Fruit fly (Drosophila melanogaster) whole organism, embryonic: Measurements from ENCODE around the gene CG6431.

Experiments used
- ATbp ChIP-seq: fragments of 200-800 bp; sonication (Bioruptor generic); optimal IDR thresholded peaks from 2 replicates; lab custom pipeline; 2017; ENCODE audit warnings: missing biosample characterization, mild to moderate bottlenecking, missing genetic modification characterization, missing genetic modification reagents
- CG10431 ChIP-seq: fragments of 200-800 bp; sonication (Bioruptor generic); optimal IDR thresholded peaks from 3 replicates; lab custom pipeline; 2018; ENCODE audit warnings: missing biosample characterization, mild to moderate bottlenecking, missing genetic modification characterization
- CG11398 ChIP-seq: fragments of 200-800 bp; sonication (Bioruptor generic); optimal IDR thresholded peaks from 2 replicates; lab custom pipeline; 2016; ENCODE audit warnings: missing biosample characterization, missing genetic modification characterization
- CG11723 ChIP-seq: fragments of 200-800 bp; sonication (Bioruptor generic); optimal IDR thresholded peaks from 2 replicates; lab custom pipeline; 2017; ENCODE audit warnings: missing biosample characterization, mild to moderate bottlenecking, missing genetic modification characterization
- CG13424 ChIP-seq: fragments of 200-800 bp; sonication (Bioruptor generic); optimal IDR thresholded peaks from 2 replicates; lab custom pipeline; 2019; ENCODE audit warnings: missing biosample characterization, mild to moderate bottlenecking, missing genetic modification characterization, moderate library complexity
- CG15514 ChIP-seq: fragments of 200-800 bp; sonication (Bioruptor generic); optimal IDR thresholded peaks from 3 replicates; lab custom pipeline; 2017; ENCODE audit warnings: missing biosample characterization, missing genetic modification characterization, mild to moderate bottlenecking, moderate library complexity, missing genetic modification reagents
- CG17385 ChIP-seq: fragments of 200-800 bp; sonication (Bioruptor generic); optimal IDR thresholded peaks from 3 replicates; lab custom pipeline; 2018; ENCODE audit warnings: missing biosample characterization, mild to moderate bottlenecking, missing genetic modification characterization
- CG2120 ChIP-seq: fragments of 200-800 bp; sonication (Bioruptor generic); optimal IDR thresholded peaks from 3 replicates; lab custom pipeline; 2016; ENCODE audit warnings: missing biosample characterization, missing genetic modification characterization
- CG2889 ChIP-seq: fragments of 200-800 bp; sonication (Bioruptor generic); IDR thresholded peaks from 3 replicates; pipeline ENCODE4 v1.3.6; 2022; ENCODE audit warnings: missing biosample characterization, missing genetic modification characterization
- CG32772 ChIP-seq: fragments of 200-800 bp; sonication (Bioruptor generic); IDR thresholded peaks from 2 replicates; pipeline ENCODE4 v1.3.6; 2022; ENCODE audit warnings: missing biosample characterization, missing genetic modification characterization
- CG3407 ChIP-seq: fragments of 200-800 bp; sonication (Bioruptor generic); optimal IDR thresholded peaks from 2 replicates; lab custom pipeline; 2018; ENCODE audit warnings: missing biosample characterization, mild to moderate bottlenecking, missing genetic modification characterization
- CG3847 ChIP-seq: fragments of 200-800 bp; sonication (Bioruptor generic); IDR thresholded peaks from 2 replicates; pipeline ENCODE4 v1.3.6; 2022; ENCODE audit warnings: missing biosample characterization, missing genetic modification characterization
- CG3995 ChIP-seq: fragments of 200-800 bp; sonication (Bioruptor generic); optimal IDR thresholded peaks from 3 replicates; lab custom pipeline; 2016; ENCODE audit warnings: missing biosample characterization, missing genetic modification characterization
- CG43689 ChIP-seq: fragments of 200-800 bp; sonication (Bioruptor generic); IDR thresholded peaks from 2 replicates; pipeline ENCODE4 v1.3.6; 2022; ENCODE audit warnings: missing biosample characterization, missing genetic modification characterization
- CG4617 ChIP-seq: fragments of 200-800 bp; sonication (Bioruptor generic); optimal IDR thresholded peaks from 3 replicates; lab custom pipeline; 2016; ENCODE audit warnings: missing biosample characterization, missing genetic modification characterization, borderline replicate concordance
- CG6654 ChIP-seq: fragments of 200-800 bp; sonication (Bioruptor generic); optimal IDR thresholded peaks from 2 replicates; lab custom pipeline; 2017; ENCODE audit warnings: missing biosample characterization, mild to moderate bottlenecking, missing genetic modification characterization
- CG6791 ChIP-seq: fragments of 200-800 bp; sonication (Bioruptor generic); IDR thresholded peaks from 3 replicates; pipeline ENCODE4 v1.3.6; 2022; ENCODE audit warnings: missing biosample characterization, missing genetic modification characterization; ENCODE audit not compliant: partially characterized antibody
- CG7357 ChIP-seq: fragments of 200-800 bp; sonication (Bioruptor generic); IDR thresholded peaks from 3 replicates; pipeline ENCODE4 v1.3.6; 2022; ENCODE audit warnings: missing biosample characterization, missing genetic modification characterization
- CG7839 ChIP-seq: fragments of 200-800 bp; sonication (Bioruptor generic); optimal IDR thresholded peaks from 3 replicates; lab custom pipeline; 2018; ENCODE audit warnings: missing biosample characterization, mild to moderate bottlenecking, missing genetic modification characterization, moderate library complexity
- CG8388 ChIP-seq: fragments of 200-800 bp; sonication (Bioruptor generic); optimal IDR thresholded peaks from 2 replicates; lab custom pipeline; 2019; ENCODE audit warnings: missing biosample characterization, mild to moderate bottlenecking, missing genetic modification characterization, moderate library complexity
- D ChIP-seq, 2 experiments: fragments of 200-800 bp in 1 of 2; fragments of >200 bp in 1 of 2; sonication (Bioruptor generic) in 1 of 2; optimal IDR thresholded peaks; 2 replicates in 1 of 2; 3 replicates in 1 of 2; lab custom pipeline; 2017; ENCODE audit warnings: mild to moderate bottlenecking in 1 of 2, missing biosample characterization in 1 of 2, missing genetic modification characterization in 1 of 2, missing genetic modification reagents in 1 of 2
- Dip3 ChIP-seq: fragments of 200-800 bp; sonication (Bioruptor generic); optimal IDR thresholded peaks from 3 replicates; lab custom pipeline; 2016; ENCODE audit warnings: missing biosample characterization, missing genetic modification characterization
- Hr78 ChIP-seq, 2 experiments: fragments of 200-800 bp in 1 of 2; fragments of >200 bp in 1 of 2; sonication (Bioruptor generic) in 1 of 2; optimal IDR thresholded peaks; 2 replicates each; lab custom pipeline; 2017 to 2019; ENCODE audit warnings: missing biosample characterization in 2 of 2, missing genetic modification characterization in 2 of 2, mild to moderate bottlenecking in 1 of 2, moderate library complexity in 1 of 2
- Kr ChIP-seq: fragments of 200-800 bp; sonication (Bioruptor generic); optimal IDR thresholded peaks from 2 replicates; lab custom pipeline; 2017; ENCODE audit warnings: missing biosample characterization, mild to moderate bottlenecking, missing genetic modification characterization
- Myb ChIP-seq: fragments of 200-800 bp; sonication (Bioruptor generic); optimal IDR thresholded peaks from 2 replicates; lab custom pipeline; 2016; ENCODE audit warnings: missing biosample characterization, missing genetic modification characterization
- Optix ChIP-seq: fragments of 200-800 bp; sonication (Bioruptor generic); IDR thresholded peaks from 3 replicates; pipeline ENCODE4 v1.3.6; 2022; ENCODE audit warnings: missing biosample characterization, missing genetic modification characterization
- Usf ChIP-seq: fragments of 200-800 bp; sonication (Bioruptor generic); optimal IDR thresholded peaks from 2 replicates; lab custom pipeline; 2017; ENCODE audit warnings: missing genotype, missing biosample characterization, missing genetic modification characterization
- ab ChIP-seq: fragments of 200-800 bp; sonication (Bioruptor generic); optimal IDR thresholded peaks from 2 replicates; lab custom pipeline; 2016; ENCODE audit warnings: missing biosample characterization, missing genetic modification characterization
- ara ChIP-seq: fragments of 200-800 bp; sonication (Bioruptor generic); IDR thresholded peaks from 2 replicates; pipeline ENCODE4 v1.3.6; 2022; ENCODE audit warnings: missing biosample characterization, missing genetic modification characterization
- chinmo ChIP-seq: fragments of 200-800 bp; sonication (Bioruptor generic); IDR thresholded peaks from 4 replicates; pipeline ENCODE4 v1.3.6; 2022; ENCODE audit warnings: missing biosample characterization, missing genetic modification characterization; ENCODE audit not compliant: partially characterized antibody
- cwo ChIP-seq: fragments of 200-800 bp; sonication (Bioruptor generic); optimal IDR thresholded peaks from 3 replicates; lab custom pipeline; 2017; ENCODE audit warnings: missing biosample characterization, missing genetic modification characterization, mild to moderate bottlenecking, moderate library complexity, missing genetic modification reagents
- da ChIP-seq: fragments of 200-800 bp; sonication (Bioruptor generic); optimal IDR thresholded peaks from 2 replicates; lab custom pipeline; 2016; ENCODE audit warnings: missing biosample characterization, missing genetic modification characterization
- esg ChIP-seq: fragments of 200-800 bp; sonication (Bioruptor generic); conservative IDR thresholded peaks from 2 replicates; pipeline ENCODE4 v1.3.6; 2022; ENCODE audit warnings: missing biosample characterization, missing genetic modification characterization
- fu2 ChIP-seq: fragments of 200-800 bp; sonication (Bioruptor generic); optimal IDR thresholded peaks from 2 replicates; lab custom pipeline; 2016; ENCODE audit warnings: missing biosample characterization, missing genetic modification characterization
- gce ChIP-seq: fragments of 200-800 bp; sonication (Bioruptor generic); IDR thresholded peaks from 3 replicates; pipeline ENCODE4 v1.3.6; 2022; ENCODE audit warnings: missing biosample characterization, missing genetic modification characterization
- ind ChIP-seq: fragments of 200-800 bp; sonication (Bioruptor generic); optimal IDR thresholded peaks from 3 replicates; lab custom pipeline; 2016; ENCODE audit warnings: missing biosample characterization, missing genetic modification characterization
- nau ChIP-seq: fragments of 200-800 bp; sonication (Bioruptor generic); optimal IDR thresholded peaks from 3 replicates; lab custom pipeline; 2017; ENCODE audit warnings: missing biosample characterization, mild to moderate bottlenecking, missing genetic modification characterization, missing genetic modification reagents
- oc ChIP-seq: fragments of 200-800 bp; sonication (Bioruptor generic); optimal IDR thresholded peaks from 2 replicates; lab custom pipeline; 2018; ENCODE audit warnings: missing biosample characterization, mild to moderate bottlenecking, missing genetic modification characterization, moderate library complexity
- odd ChIP-seq: fragments of 200-800 bp; sonication (Bioruptor generic); optimal IDR thresholded peaks from 2 replicates; lab custom pipeline; 2017; ENCODE audit warnings: missing biosample characterization, mild to moderate bottlenecking, missing genetic modification characterization
- otp ChIP-seq: fragments of 200-800 bp; sonication (Bioruptor generic); IDR thresholded peaks from 3 replicates; pipeline ENCODE4, ENCODE4 v1.3.6; 2022; ENCODE audit warnings: missing biosample characterization, missing genetic modification characterization
- peb ChIP-seq: fragments of 200-800 bp; sonication (Bioruptor generic); IDR thresholded peaks from 2 replicates; pipeline ENCODE4 v1.3.6; 2022; ENCODE audit warnings: missing biosample characterization, missing genetic modification characterization
- ro ChIP-seq: fragments of 200-800 bp; sonication (Bioruptor generic); IDR thresholded peaks from 2 replicates; pipeline ENCODE4 v1.3.6; 2022; ENCODE audit warnings: missing biosample characterization, missing genetic modification characterization
- sc ChIP-seq, 3 experiments: fragments of >200 bp in 2 of 3; fragments of 200-800 bp in 1 of 3; sonication (Bioruptor generic) in 1 of 3; optimal IDR thresholded peaks; 2 replicates in 2 of 3; 3 replicates in 1 of 3; lab custom pipeline; 2017; ENCODE audit warnings: mild to moderate bottlenecking in 1 of 3, missing biosample characterization in 1 of 3, missing genetic modification characterization in 1 of 3, missing genetic modification reagents in 1 of 3
- shn ChIP-seq: fragments of 200-800 bp; sonication (Bioruptor generic); optimal IDR thresholded peaks from 3 replicates; lab custom pipeline; 2016; ENCODE audit warnings: missing biosample characterization, missing genetic modification characterization
- sr ChIP-seq: fragments of 200-800 bp; sonication (Bioruptor generic); IDR thresholded peaks from 3 replicates; pipeline ENCODE4 v1.3.6; 2022; ENCODE audit warnings: missing biosample characterization, missing genetic modification characterization
- stwl ChIP-seq: fragments of 200-800 bp; sonication (Bioruptor generic); optimal IDR thresholded peaks from 3 replicates; lab custom pipeline; 2018; ENCODE audit warnings: missing biosample characterization, mild to moderate bottlenecking, missing genetic modification characterization, moderate library complexity
- tio ChIP-seq: fragments of 200-800 bp; sonication (Bioruptor generic); optimal IDR thresholded peaks from 2 replicates; lab custom pipeline; 2017; ENCODE audit warnings: missing biosample characterization, missing genetic modification characterization, inconsistent platforms
- vnd ChIP-seq: fragments of 200-800 bp; sonication (Bioruptor generic); IDR thresholded peaks from 3 replicates; pipeline ENCODE4 v1.3.6; 2022; ENCODE audit warnings: missing biosample characterization, missing genetic modification characterization; ENCODE audit not compliant: partially characterized antibody
- zen2 ChIP-seq: fragments of 200-800 bp; sonication (Bioruptor generic); IDR thresholded peaks from 3 replicates; pipeline ENCODE4 v1.3.6; 2022; ENCODE audit warnings: missing biosample characterization, missing genetic modification characterization; ENCODE audit not compliant: partially characterized antibody

The CG6431 gene

dm6 chr2L:10767597-10768188 lies 43.7 kb downstream of the CG6431 start, which contains the start of gene Ubc2 (continued):
- no peak for TF ChIP-seq Optix (GFP tag; lab: Robert Waterston, UW)
- no peak for TF ChIP-seq CG17385 (GFP tag; lab: Kevin White, UChicago)
- TF ChIP-seq CG2120 (GFP tag; lab: Kevin White, UChicago): peak; percentile 66
- TF ChIP-seq CG11723 (GFP tag; lab: Kevin White, UChicago): no peak
- no peak for TF ChIP-seq ab
- TF ChIP-seq CG10431 (GFP tag; lab: Kevin White, UChicago): no peak
- TF ChIP-seq da (GFP tag; lab: Kevin White, UChicago): no peak
- no peak for TF ChIP-seq D (optimal IDR thresholded peaks at IDR 0.05; lab: Kevin White, UChicago)
- TF ChIP-seq D (GFP tag; optimal IDR thresholded peaks at IDR 0.05; lab: Kevin White, UChicago): no peak
- TF ChIP-seq nau (GFP tag; lab: Kevin White, UChicago): no peak
- TF ChIP-seq ro (GFP tag; lab: Robert Waterston, UW): no peak
- no peak for TF ChIP-seq Kr (GFP tag; lab: Kevin White, UChicago)
- TF ChIP-seq CG8388: no peak
- no peak for TF ChIP-seq sr (GFP tag; lab: Robert Waterston, UW)
- TF ChIP-seq gce (GFP tag; lab: Robert Waterston, UW): no peak
- no peak for TF ChIP-seq CG2889
- peak; percentile 95 for TF ChIP-seq stwl (tag; lab: Kevin White, UChicago)
- TF ChIP-seq oc (tag; lab: Kevin White, UChicago): no peak
- TF ChIP-seq vnd (GFP tag; lab: Robert Waterston, UW): peak; percentile 70
- TF ChIP-seq Myb (GFP tag; lab: Kevin White, UChicago): peak; percentile 87
- peak; percentile 5 for TF ChIP-seq fu2 (GFP tag; lab: Kevin White, UChicago)
- TF ChIP-seq ara (GFP tag; lab: Robert Waterston, UW): no peak
- no peak for TF ChIP-seq esg (GFP tag; lab: Robert Waterston, UW)
- no peak for TF ChIP-seq peb (GFP tag; lab: Robert Waterston, UW)
- no peak for TF ChIP-seq CG7839 (tag; lab: Kevin White, UChicago)
- TF ChIP-seq Hr78 (GFP tag; optimal IDR thresholded peaks at IDR 0.05; lab: Kevin White, UChicago): no peak
- peak; percentile 85 for TF ChIP-seq CG6791 (GFP tag; lab: Robert Waterston, UW)
- no peak for TF ChIP-seq otp
- no peak for TF ChIP-seq cwo (GFP tag; lab: Kevin White, UChicago)
- peak; percentile 36 for TF ChIP-seq CG11398 (GFP tag; lab: Kevin White, UChicago)
- no peak for TF ChIP-seq CG13424 (tag; lab: Kevin White, UChicago)
- no peak for TF ChIP-seq sc (optimal IDR thresholded peaks at IDR 0.05; lab: Kevin White, UChicago)
- no peak for TF ChIP-seq sc (GFP tag; optimal IDR thresholded peaks at IDR 0.05; lab: Kevin White, UChicago)
- TF ChIP-seq zen2 (GFP tag; lab: Robert Waterston, UW): peak; percentile 65
- no peak for TF ChIP-seq CG3407 (GFP tag; lab: Kevin White, UChicago)
- TF ChIP-seq tio (GFP tag; lab: Kevin White, UChicago): no peak
- no peak for TF ChIP-seq ind (GFP tag; lab: Kevin White, UChicago)
- TF ChIP-seq Usf (GFP tag; lab: Kevin White, UChicago): no peak
- 0 out of 4 replicates have a peak, but pooled peaks have one; percentile 7 for TF ChIP-seq chinmo (GFP tag; lab: Robert Waterston, UW)
- TF ChIP-seq odd: no peak
- peak; percentile 40 for TF ChIP-seq CG3847 (GFP tag; lab: Robert Waterston, UW)
- TF ChIP-seq CG6654 (GFP tag; lab: Kevin White, UChicago): no peak
- no peak for TF ChIP-seq ATbp
- TF ChIP-seq CG3995: no peak
- no peak for TF ChIP-seq CG43689 (GFP tag; lab: Robert Waterston, UW)
- TF ChIP-seq CG4617 (GFP tag; lab: Kevin White, UChicago): peak; percentile 79
- TF ChIP-seq CG15514 (GFP tag; lab: Kevin White, UChicago): peak; percentile 70
- no peak for TF ChIP-seq shn (GFP tag; lab: Kevin White, UChicago)
- TF ChIP-seq CG7357: no peak
- TF ChIP-seq Dip3: peak; percentile 15
- TF ChIP-seq CG32772 (GFP tag; lab: Robert Waterston, UW): no peak
